Worm (Caenorhabditis elegans) whole organism, young adult: ENCODE measurements around the gene dnj-15.

Experiments
- B0336.3 ChIP-seq: fragments of 200-800 bp; sonication (Bioruptor generic); IDR thresholded peaks from 2 replicates; pipeline ENCODE4 v1.3.6; 2022; ENCODE audit warnings: missing genetic modification characterization, missing compliant biosample characterization
- D2030.7 ChIP-seq: fragments of 200-800 bp; sonication (Bioruptor generic); IDR thresholded peaks from 2 replicates; pipeline ENCODE4 v1.3.6; 2022; ENCODE audit warnings: missing genetic modification reagents, missing genetic modification characterization, missing compliant biosample characterization
- F23B12.7 ChIP-seq: sonication (generic microtip); optimal IDR thresholded peaks from 2 replicates; lab custom pipeline; 2017; ENCODE audit warnings: missing genetic modification characterization, mild to moderate bottlenecking, missing compliant biosample characterization, antibody characterized with exemption, moderate library complexity; ENCODE audit not compliant: insufficient read depth
- F33H1.4 ChIP-seq: fragments of 200-800 bp; sonication (Bioruptor generic); IDR thresholded peaks from 2 replicates; pipeline ENCODE4 v1.3.6; 2022; ENCODE audit warnings: missing genetic modification reagents, missing genetic modification characterization, missing compliant biosample characterization
- F49E8.2 ChIP-seq: sonication (generic microtip); optimal IDR thresholded peaks from 3 replicates; lab custom pipeline; 2017; ENCODE audit warnings: missing genetic modification characterization, mild to moderate bottlenecking, missing compliant biosample characterization, antibody characterized with exemption, moderate library complexity; ENCODE audit not compliant: insufficient read depth
- F55B11.4 ChIP-seq: sonication (generic microtip); optimal IDR thresholded peaks from 2 replicates; lab custom pipeline; 2016; ENCODE audit warnings: missing compliant biosample characterization, missing genetic modification characterization, borderline replicate concordance; ENCODE audit not compliant: insufficient read depth
- K12H6.12 ChIP-seq: fragments of 200-800 bp; sonication (Bioruptor generic); optimal IDR thresholded peaks from 2 replicates; lab custom pipeline; 2018; ENCODE audit warnings: mild to moderate bottlenecking, missing genetic modification characterization, missing compliant biosample characterization
- ZK185.1 ChIP-seq: sonication (generic microtip); optimal IDR thresholded peaks from 2 replicates; lab custom pipeline; 2016; ENCODE audit warnings: mild to moderate bottlenecking, missing genetic modification characterization, missing compliant biosample characterization; ENCODE audit not compliant: poor library complexity, severe bottlenecking
- akir-1 ChIP-seq: fragments of 200-800 bp; sonication (Bioruptor generic); optimal IDR thresholded peaks from 2 replicates; lab custom pipeline; 2018; ENCODE audit warnings: mild to moderate bottlenecking, missing genetic modification characterization, moderate library complexity, missing compliant biosample characterization
- bed-2 ChIP-seq: fragments of 200-800 bp; sonication (Bioruptor generic); IDR thresholded peaks from 2 replicates; pipeline ENCODE4 v1.3.6; 2022; ENCODE audit warnings: missing genetic modification reagents, missing genetic modification characterization, missing compliant biosample characterization
- cebp-2 ChIP-seq: fragments of 200-800 bp; sonication (Bioruptor generic); IDR thresholded peaks from 2 replicates; pipeline ENCODE4 v1.3.6; 2022; ENCODE audit warnings: missing genetic modification characterization, missing compliant biosample characterization
- ceh-100 ChIP-seq: fragments of 200-800 bp; sonication (Bioruptor generic); IDR thresholded peaks from 2 replicates; pipeline ENCODE4 v1.3.6; 2022; ENCODE audit warnings: missing genetic modification reagents, missing genetic modification characterization, missing compliant biosample characterization
- ceh-40 ChIP-seq: fragments of 200-800 bp; sonication (Bioruptor generic); IDR thresholded peaks from 2 replicates; pipeline ENCODE4 v1.3.6; 2022; ENCODE audit warnings: missing genetic modification characterization, missing compliant biosample characterization
- ceh-58 ChIP-seq: fragments of 200-800 bp; sonication (Bioruptor generic); IDR thresholded peaks from 2 replicates; pipeline ENCODE4 v1.3.6; 2022; ENCODE audit warnings: missing genetic modification characterization, missing compliant biosample characterization
- ceh-91 ChIP-seq: fragments of 200-800 bp; sonication (Bioruptor generic); IDR thresholded peaks from 2 replicates; pipeline ENCODE4 v1.3.6; 2022; ENCODE audit warnings: missing genetic modification reagents, missing genetic modification characterization, missing compliant biosample characterization
- efl-1 ChIP-seq: fragments of 150-350 bp; optimal IDR thresholded peaks from 2 replicates; lab custom pipeline; 2014; ENCODE audit warnings: missing biosample characterization, missing genetic modification reagents, missing genetic modification characterization
- ets-4 ChIP-seq: fragments of 200-800 bp; sonication (Bioruptor generic); optimal IDR thresholded peaks from 2 replicates; lab custom pipeline; 2018; ENCODE audit warnings: mild to moderate bottlenecking, missing genetic modification characterization, missing compliant biosample characterization
- let-526 ChIP-seq: fragments of 200-800 bp; sonication (Bioruptor generic); IDR thresholded peaks from 2 replicates; pipeline ENCODE4 v1.3.6; 2022; ENCODE audit warnings: missing genetic modification reagents, missing genetic modification characterization, missing compliant biosample characterization
- madf-3 ChIP-seq: fragments of 200-800 bp; sonication (Bioruptor generic); IDR thresholded peaks from 2 replicates; pipeline ENCODE4 v1.3.6; 2022; ENCODE audit warnings: missing genetic modification reagents, missing genetic modification characterization, missing compliant biosample characterization
- mxl-1 ChIP-seq: sonication (generic microtip); optimal IDR thresholded peaks from 2 replicates; lab custom pipeline; 2016; ENCODE audit warnings: missing genetic modification characterization, missing compliant biosample characterization
- nfya-2 ChIP-seq: fragments of 200-800 bp; sonication (Bioruptor generic); IDR thresholded peaks from 2 replicates; pipeline ENCODE4 v1.3.6; 2022; ENCODE audit warnings: missing genetic modification reagents, missing genetic modification characterization, missing compliant biosample characterization
- nhr-80 ChIP-seq: sonication (generic microtip); optimal IDR thresholded peaks from 2 replicates; lab custom pipeline; 2016; ENCODE audit warnings: missing genetic modification characterization, missing compliant biosample characterization
- sptf-2 ChIP-seq: fragments of 200-800 bp; sonication (Bioruptor generic); optimal IDR thresholded peaks from 2 replicates; lab custom pipeline; 2018; ENCODE audit warnings: mild to moderate bottlenecking, missing genetic modification characterization, missing compliant biosample characterization
- tbx-9 ChIP-seq: sonication (generic microtip); optimal IDR thresholded peaks from 2 replicates; lab custom pipeline; 2016; ENCODE audit warnings: borderline replicate concordance, missing genetic modification characterization, inconsistent platforms, missing compliant biosample characterization
- tlf-1 ChIP-seq: fragments of 200-800 bp; sonication (Bioruptor generic); optimal IDR thresholded peaks from 2 replicates; lab custom pipeline; 2018; ENCODE audit warnings: mild to moderate bottlenecking, missing genetic modification characterization, missing compliant biosample characterization
- unc-130 ChIP-seq: sonication (generic microtip); optimal IDR thresholded peaks from 2 replicates; lab custom pipeline; 2016; ENCODE audit warnings: missing genetic modification reagents, missing genetic modification characterization, missing compliant biosample characterization
- ztf-18 ChIP-seq: sonication (generic microtip); optimal IDR thresholded peaks from 2 replicates; lab custom pipeline; 2016; ENCODE audit warnings: missing genotype, mild to moderate bottlenecking, missing genetic modification characterization, missing compliant biosample characterization
- ztf-22 ChIP-seq: fragments of 200-800 bp; sonication (Bioruptor generic); optimal IDR thresholded peaks from 2 replicates; lab custom pipeline; 2018; ENCODE audit warnings: mild to moderate bottlenecking, missing genetic modification characterization, moderate library complexity, missing compliant biosample characterization

dnj-15 gene

ce11 chrIV:4150138-4150537 is 26.1 kb upstream of the dnj-15 start:
- TF ChIP-seq ztf-18 (no peak), K12H6.12 (tag; lab: Kevin White, UChicago) (no peak), ets-4 (GFP tag; lab: Kevin White, UChicago) (no peak), sptf-2 (no peak), tbx-9 (no peak), F23B12.7 (tag; lab: Kevin White, UChicago) (no peak), cebp-2 (GFP tag; lab: Robert Waterston, UW) (no peak), tlf-1 (GFP tag; lab: Kevin White, UChicago) (no peak), ztf-22 (GFP tag; lab: Kevin White, UChicago) (no peak), mxl-1 (no peak), D2030.7 (GFP tag; lab: Robert Waterston, UW) (no peak), efl-1 (GFP tag; lab: Kevin White, UChicago) (no peak)

- TF ChIP-seq nhr-80 (tag; lab: Kevin White, UChicago) (peak; percentile 42), bed-2 (GFP tag; lab: Robert Waterston, UW) (no peak)
- TF ChIP-seq, all 124 proteins: peak for 1
Observed at ce11 chrIV:4152143-4152542, 24.0 kb upstream of the dnj-15 start, which contains the start of the genes K08D10.10 and R07C12.1. TSS of gene K08D10.10 (plus strand) at chrIV:4152235. TSS of gene R07C12.1 (plus strand) at chrIV:4152456.

- TF ChIP-seq nhr-80 (tag; lab: Kevin White, UChicago), result peak; percentile 17
- TF ChIP-seq madf-3 (GFP tag; lab: Robert Waterston, UW), result no peak
Observed at ce11 chrIV:4154641-4155040, 21.5 kb upstream of the dnj-15 start, which contains the start of gene K08D10.14. TSS of gene K08D10.14 (plus strand) at chrIV:4154941.

ce11 chrIV:4162121-4162520 is 14.1 kb upstream of the dnj-15 start, which contains the start of gene scrm-5:
TSS of gene scrm-5 (plus strand) at chrIV:4162421.
- no peak for TF ChIP-seq akir-1 (GFP tag; lab: Kevin White, UChicago)
- no peak for TF ChIP-seq unc-130

ce11 chrIV:4164392-4164791 is 11.8 kb upstream of the dnj-15 start, which contains the start of gene scrm-8:
TSS of gene scrm-8 (plus strand) at chrIV:4164692.
- TF ChIP-seq ceh-58 (GFP tag; lab: Robert Waterston, UW) (no peak), ceh-100 (no peak), F55B11.4 (no peak), F49E8.2 (no peak), let-526 (GFP tag; lab: Robert Waterston, UW) (no peak), ZK185.1 (tag; lab: Kevin White, UChicago) (no peak), F33H1.4 (GFP tag; lab: Robert Waterston, UW) (no peak), sptf-2 (no peak), ceh-91 (no peak), B0336.3 (GFP tag; lab: Robert Waterston, UW) (no peak), nfya-2 (GFP tag; lab: Robert Waterston, UW) (no peak)

- TF ChIP-seq madf-3 (GFP tag; lab: Robert Waterston, UW) (no peak), ceh-40 (GFP tag; lab: Robert Waterston, UW) (no peak)
Observed at ce11 chrIV:4167296-4167695, 8.9 kb upstream of the dnj-15 start.
